Fruit fly (Drosophila melanogaster) whole organism, wandering third instar larva: ENCODE measurements around the gene CG9631.

Experiments used
- Abd-B ChIP-seq: fragments of >200 bp; optimal IDR thresholded peaks from 2 replicates; lab custom pipeline; 2017; ENCODE audit warnings: missing biosample characterization, missing genetic modification characterization
- CG32264 ChIP-seq: fragments of 200-800 bp; sonication (Bioruptor generic); optimal IDR thresholded peaks from 2 replicates; lab custom pipeline; 2016; ENCODE audit warnings: missing biosample characterization, missing genetic modification characterization
- CrebA ChIP-seq: fragments of 200-800 bp; sonication (Bioruptor generic); optimal IDR thresholded peaks from 2 replicates; lab custom pipeline; 2016; ENCODE audit warnings: missing biosample characterization, mild to moderate bottlenecking, missing genetic modification characterization, borderline replicate concordance
- Dfd ChIP-seq: fragments of >200 bp; optimal IDR thresholded peaks from 2 replicates; lab custom pipeline; 2017; ENCODE audit warnings: missing biosample characterization, missing genetic modification characterization
- Dif ChIP-seq: fragments of 200-275, 200-300 bp; sonication (Bioruptor generic); optimal IDR thresholded peaks from 2 replicates; lab custom pipeline; 2018; ENCODE audit warnings: missing biosample characterization, missing genetic modification characterization; ENCODE audit not compliant: partially characterized antibody
- GATAd ChIP-seq: sonication (Bioruptor generic); optimal IDR thresholded peaks from 2 replicates; lab custom pipeline; 2016; ENCODE audit warnings: missing biosample characterization, missing genetic modification characterization
- HLH106 ChIP-seq: fragments of 200-800 bp; optimal IDR thresholded peaks from 3 replicates; lab custom pipeline; 2019; ENCODE audit warnings: missing biosample characterization, mild to moderate bottlenecking, missing genetic modification characterization, moderate library complexity
- Hnf4 ChIP-seq: fragments of 200-800 bp; sonication (Bioruptor generic); optimal IDR thresholded peaks from 2 replicates; lab custom pipeline; 2016; ENCODE audit warnings: missing biosample characterization, mild to moderate bottlenecking, missing genetic modification characterization
- Jra ChIP-seq: sonication (Bioruptor generic); optimal IDR thresholded peaks from 2 replicates; lab custom pipeline; 2016; ENCODE audit warnings: missing biosample characterization, missing genetic modification characterization
- Mio ChIP-seq: sonication (Bioruptor generic); optimal IDR thresholded peaks from 2 replicates; lab custom pipeline; 2016; ENCODE audit warnings: missing biosample characterization, missing genetic modification characterization
- N ChIP-seq: fragments of >200 bp; optimal IDR thresholded peaks from 2 replicates; lab custom pipeline; 2018; ENCODE audit warnings: missing biosample characterization, missing external identifiers, missing genetic modification characterization
- OdsH ChIP-seq: fragments of 200-800 bp; sonication (Bioruptor generic); optimal IDR thresholded peaks from 2 replicates; lab custom pipeline; 2016; ENCODE audit warnings: missing biosample characterization, mild to moderate bottlenecking, missing genetic modification characterization
- Rel ChIP-seq, 2 experiments: fragments of 200-800 bp; sonication (Bioruptor generic) in 1 of 2; optimal IDR thresholded peaks; 2 replicates in 1 of 2; 3 replicates in 1 of 2; lab custom pipeline; 2016 to 2019; ENCODE audit warnings: mild to moderate bottlenecking in 2 of 2, missing biosample characterization in 2 of 2, missing genetic modification characterization in 2 of 2, moderate library complexity in 1 of 2
- Sp1 ChIP-seq: fragments of 200-800 bp; sonication (Bioruptor generic); optimal IDR thresholded peaks from 3 replicates; lab custom pipeline; 2019; ENCODE audit warnings: missing biosample characterization, mild to moderate bottlenecking, missing genetic modification characterization, moderate library complexity
- Vsx2 ChIP-seq: fragments of 200-300, 225-300 bp; sonication (Bioruptor generic); optimal IDR thresholded peaks from 2 replicates; lab custom pipeline; 2018; ENCODE audit warnings: missing biosample characterization, missing genetic modification characterization; ENCODE audit not compliant: partially characterized antibody
- br ChIP-seq: fragments of 200-800 bp; sonication (Bioruptor generic); optimal IDR thresholded peaks from 2 replicates; lab custom pipeline; 2016; ENCODE audit warnings: missing biosample characterization, missing genetic modification characterization
- brk ChIP-seq: fragments of 200-800 bp; sonication (Bioruptor generic); optimal IDR thresholded peaks from 2 replicates; lab custom pipeline; 2016; ENCODE audit warnings: missing biosample characterization, mild to moderate bottlenecking, missing genetic modification characterization
- dmrt93B ChIP-seq: fragments of 200-800 bp; sonication (Bioruptor generic); optimal IDR thresholded peaks from 2 replicates; lab custom pipeline; 2018; ENCODE audit warnings: missing biosample characterization, mild to moderate bottlenecking, missing genetic modification characterization
- dsf ChIP-seq: sonication (Bioruptor generic); optimal IDR thresholded peaks from 2 replicates; lab custom pipeline; 2016; ENCODE audit warnings: missing biosample characterization, missing genetic modification characterization, borderline replicate concordance
- ey ChIP-seq: fragments of 200-800 bp; sonication (Bioruptor generic); optimal IDR thresholded peaks from 2 replicates; lab custom pipeline; 2016; ENCODE audit warnings: missing biosample characterization, missing genetic modification characterization
- foxo ChIP-seq, 2 experiments: fragments of 200-800 bp; sonication (Bioruptor generic); optimal IDR thresholded peaks; 2 replicates in 1 of 2; 3 replicates in 1 of 2; lab custom pipeline; 2016 to 2017; ENCODE audit warnings: missing biosample characterization in 2 of 2, missing genetic modification characterization in 2 of 2
- fru ChIP-seq: fragments of 200-800 bp; sonication (Bioruptor generic); optimal IDR thresholded peaks from 3 replicates; lab custom pipeline; 2016; ENCODE audit warnings: missing biosample characterization, mild to moderate bottlenecking, missing genetic modification characterization
- jim ChIP-seq: fragments of 175-275, 200-325 bp; sonication (Bioruptor generic); optimal IDR thresholded peaks from 2 replicates; lab custom pipeline; 2016; ENCODE audit warnings: missing biosample characterization, mild to moderate bottlenecking, missing genetic modification characterization
- pan ChIP-seq: fragments of >200 bp; optimal IDR thresholded peaks from 2 replicates; lab custom pipeline; 2017
- psq ChIP-seq: fragments of 200-800 bp; sonication (Bioruptor generic); optimal IDR thresholded peaks from 3 replicates; lab custom pipeline; 2017; ENCODE audit warnings: missing biosample characterization, mild to moderate bottlenecking, missing genetic modification characterization, moderate library complexity
- rgr ChIP-seq: fragments of 200-800 bp; sonication (Bioruptor generic); optimal IDR thresholded peaks from 3 replicates; lab custom pipeline; 2016; ENCODE audit warnings: missing biosample characterization, mild to moderate bottlenecking, missing genetic modification characterization
- sage ChIP-seq: fragments of 200-800 bp; sonication (Bioruptor generic); optimal IDR thresholded peaks from 2 replicates; lab custom pipeline; 2016; ENCODE audit warnings: missing biosample characterization, mild to moderate bottlenecking, missing genetic modification characterization
- tai ChIP-seq: sonication (Bioruptor generic); optimal IDR thresholded peaks from 2 replicates; lab custom pipeline; 2016; ENCODE audit warnings: missing biosample characterization, missing genetic modification characterization

CG9631 gene

dm6 chr3R:14226662-14227061, at the start of gene CG9631:
Gene CG9631 (minus strand): TSS chr3R:14226762.
- TF ChIP-seq Mio (GFP tag; lab: Kevin White, UChicago) (no peak), Dif (GFP tag; lab: Kevin White, UChicago) (no peak)

dm6 chr3R:14275519-14276172, 49.1 kb upstream of the CG9631 start:
- TF ChIP-seq Dif (GFP tag; lab: Kevin White, UChicago) = peak; percentile 52
- peak; percentile 61 for TF ChIP-seq OdsH (GFP tag; lab: Kevin White, UChicago)
- peak; percentile 92 for TF ChIP-seq Vsx2
- no peak for TF ChIP-seq brk
- peak; percentile 64 for TF ChIP-seq psq (GFP tag; lab: Kevin White, UChicago)
- TF ChIP-seq HLH106 = peak; percentile 49
- TF ChIP-seq tai (GFP tag; lab: Kevin White, UChicago) = no peak
- TF ChIP-seq Jra = no peak
- peak; percentile 0 for TF ChIP-seq dmrt93B (GFP tag; lab: Kevin White, UChicago)
- no peak for TF ChIP-seq CG32264 (GFP tag; lab: Kevin White, UChicago)
- peak in 1 of 2 experiments; percentile 59 for TF ChIP-seq foxo (GFP tag; optimal IDR thresholded peaks at IDR 0.05; lab: Kevin White, UChicago)
- peak; percentile 74 for TF ChIP-seq Sp1 (GFP tag; lab: Kevin White, UChicago)

- no peak for TF ChIP-seq pan
- TF ChIP-seq foxo (GFP tag; optimal IDR thresholded peaks at IDR 0.05; lab: Kevin White, UChicago) = no peak
- no peak for TF ChIP-seq sage (GFP tag; lab: Kevin White, UChicago)
- TF ChIP-seq rgr (GFP tag; lab: Kevin White, UChicago) = no peak
- no peak for TF ChIP-seq Mio (GFP tag; lab: Kevin White, UChicago)
- no peak for TF ChIP-seq Rel (GFP tag; optimal IDR thresholded peaks at IDR 0.05; lab: Kevin White, UChicago)
- no peak for TF ChIP-seq Rel (tag; optimal IDR thresholded peaks at IDR 0.05; lab: Kevin White, UChicago)
- no peak for TF ChIP-seq fru
- TF ChIP-seq Abd-B (GFP tag; lab: Kevin White, UChicago) = no peak
Observed at dm6 chr3R:14262087-14262486, 35.5 kb upstream of the CG9631 start, which contains the start of the genes CG14839 and CG14841. Gene CG14839 (plus strand): TSS chr3R:14262387. Gene CG14841 (minus strand): TSS chr3R:14262418.

dm6 chr3R:14261113-14261512, 34.6 kb upstream of the CG9631 start, which contains the start of gene CG14840:
Gene CG14840 (minus strand): TSS chr3R:14261213.
- TF ChIP-seq Dfd (GFP tag; lab: Kevin White, UChicago) = no peak
- no peak for TF ChIP-seq jim (GFP tag; lab: Kevin White, UChicago)
- TF ChIP-seq br (GFP tag; lab: Kevin White, UChicago) = no peak
- TF ChIP-seq rgr (GFP tag; lab: Kevin White, UChicago) = no peak
- TF ChIP-seq Jra = no peak

- TF ChIP-seq rgr (GFP tag; lab: Kevin White, UChicago) = no peak
- no peak for TF ChIP-seq foxo (GFP tag; optimal IDR thresholded peaks at IDR 0.05; lab: Kevin White, UChicago)
- TF ChIP-seq sage (GFP tag; lab: Kevin White, UChicago) = peak; percentile 31
- TF ChIP-seq Vsx2 = no peak
- TF ChIP-seq CrebA (GFP tag; lab: Kevin White, UChicago) = no peak
Observed at dm6 chr3R:14259821-14260220, 33.3 kb upstream of the CG9631 start, which contains the start of gene MetRS-m. Gene MetRS-m (minus strand): TSS chr3R:14259991.

dm6 chr3R:14255808-14256207, 29.2 kb upstream of the CG9631 start, which contains the start of gene CG43179:
Gene CG43179 (plus strand): TSS chr3R:14256108.
- TF ChIP-seq Hnf4 (GFP tag; lab: Kevin White, UChicago) (no peak), ey (GFP tag; lab: Kevin White, UChicago) (no peak), tai (GFP tag; lab: Kevin White, UChicago) (no peak), fru (no peak)

- TF ChIP-seq Dfd (GFP tag; lab: Kevin White, UChicago) (no peak), fru (no peak), br (GFP tag; lab: Kevin White, UChicago) (no peak), dsf (GFP tag; lab: Kevin White, UChicago) (no peak), pan (no peak), GATAd (GFP tag; lab: Kevin White, UChicago) (no peak), Abd-B (GFP tag; lab: Kevin White, UChicago) (no peak), rgr (GFP tag; lab: Kevin White, UChicago) (no peak), N (GFP tag; lab: Kevin White, UChicago) (no peak)
Observed at dm6 chr3R:14245371-14245770, 18.8 kb upstream of the CG9631 start, which contains the start of gene CG9616. Gene CG9616 (minus strand): TSS chr3R:14245471.
